Fruit fly (Drosophila melanogaster) whole organism, embryonic: Measurements from ENCODE around the gene CG10803.

Source experiments
- Antp ChIP-seq: fragments of 200-800 bp; sonication (Bioruptor generic); optimal IDR thresholded peaks from 3 replicates; lab custom pipeline; 2016; ENCODE audit warnings: missing biosample characterization, missing genetic modification characterization
- Atf-2 ChIP-seq: fragments of 200-800 bp; sonication (Bioruptor generic); optimal IDR thresholded peaks from 2 replicates; lab custom pipeline; 2016; ENCODE audit warnings: missing biosample characterization, missing genetic modification characterization
- Awh ChIP-seq: fragments of 200-800 bp; sonication (Bioruptor generic); IDR thresholded peaks from 2 replicates; pipeline ENCODE4, ENCODE4 v1.3.6; 2022; ENCODE audit warnings: missing biosample characterization, missing genetic modification characterization
- B-H1 ChIP-seq: fragments of 200-800 bp; sonication (Bioruptor generic); IDR thresholded peaks from 3 replicates; pipeline ENCODE4 v1.3.6; 2022; ENCODE audit warnings: missing biosample characterization, missing genetic modification characterization
- C15 ChIP-seq: fragments of 200-800 bp; sonication (Bioruptor generic); IDR thresholded peaks from 3 replicates; pipeline ENCODE4 v1.3.6; 2022; ENCODE audit warnings: missing biosample characterization, missing genetic modification characterization
- CG10209 ChIP-seq: fragments of 200-800 bp; sonication (Bioruptor generic); optimal IDR thresholded peaks from 3 replicates; lab custom pipeline; 2017; ENCODE audit warnings: missing biosample characterization, mild to moderate bottlenecking, missing genetic modification characterization, missing genetic modification reagents
- CG10654 ChIP-seq: fragments of 200-800 bp; sonication (Bioruptor generic); optimal IDR thresholded peaks from 2 replicates; lab custom pipeline; 2016; ENCODE audit warnings: missing biosample characterization, missing genetic modification characterization
- CG10959 ChIP-seq: fragments of 200-800 bp; sonication (Bioruptor generic); IDR thresholded peaks from 2 replicates; pipeline ENCODE4 v1.3.6; 2022; ENCODE audit warnings: missing biosample characterization, missing genetic modification characterization
- CG10979 ChIP-seq: fragments of 200-800 bp; sonication (Bioruptor generic); optimal IDR thresholded peaks from 2 replicates; lab custom pipeline; 2018; ENCODE audit warnings: missing biosample characterization, mild to moderate bottlenecking, missing genetic modification characterization, moderate library complexity
- CG11085 ChIP-seq: fragments of 200-800 bp; sonication (Bioruptor generic); IDR thresholded peaks from 2 replicates; pipeline ENCODE4 v1.3.6; 2022; ENCODE audit warnings: missing biosample characterization, missing genetic modification characterization
- CG11504 ChIP-seq: fragments of 200-800 bp; sonication (Bioruptor generic); optimal IDR thresholded peaks from 3 replicates; lab custom pipeline; 2019; ENCODE audit warnings: missing biosample characterization, mild to moderate bottlenecking, missing genetic modification characterization, moderate library complexity
- CG12391 ChIP-seq: fragments of 200-800 bp; sonication (Bioruptor generic); optimal IDR thresholded peaks from 3 replicates; lab custom pipeline; 2018; ENCODE audit warnings: missing biosample characterization, mild to moderate bottlenecking, missing genetic modification characterization, moderate library complexity
- CG13424 ChIP-seq: fragments of 200-800 bp; sonication (Bioruptor generic); optimal IDR thresholded peaks from 2 replicates; lab custom pipeline; 2019; ENCODE audit warnings: missing biosample characterization, mild to moderate bottlenecking, missing genetic modification characterization, moderate library complexity
- CG14050 ChIP-seq: fragments of 200-800 bp; sonication (Bioruptor generic); IDR thresholded peaks from 3 replicates; pipeline ENCODE4 v1.3.6; 2022; ENCODE audit warnings: missing biosample characterization, missing genetic modification characterization
- CG15479 ChIP-seq: fragments of 200-800 bp; sonication (Bioruptor generic); optimal IDR thresholded peaks from 3 replicates; lab custom pipeline; 2019; ENCODE audit warnings: missing biosample characterization, mild to moderate bottlenecking, missing genetic modification characterization, moderate library complexity
- CG16813 ChIP-seq: fragments of 200-800 bp; sonication (Bioruptor generic); IDR thresholded peaks from 3 replicates; pipeline ENCODE4 v1.3.6; 2022; ENCODE audit warnings: missing biosample characterization, missing genetic modification characterization; ENCODE audit not compliant: partially characterized antibody
- CG17361 ChIP-seq: fragments of 200-800 bp; sonication (Bioruptor generic); IDR thresholded peaks from 3 replicates; pipeline ENCODE4 v1.3.6; 2022; ENCODE audit warnings: missing biosample characterization, missing genetic modification characterization
- CG17912 ChIP-seq: fragments of 200-800 bp; sonication (Bioruptor generic); optimal IDR thresholded peaks from 2 replicates; lab custom pipeline; 2018; ENCODE audit warnings: missing biosample characterization, mild to moderate bottlenecking, missing genetic modification characterization
- CG2120 ChIP-seq: fragments of 200-800 bp; sonication (Bioruptor generic); optimal IDR thresholded peaks from 3 replicates; lab custom pipeline; 2016; ENCODE audit warnings: missing biosample characterization, missing genetic modification characterization
- CG2202 ChIP-seq: fragments of 200-800 bp; sonication (Bioruptor generic); optimal IDR thresholded peaks from 2 replicates; lab custom pipeline; 2018; ENCODE audit warnings: missing biosample characterization, mild to moderate bottlenecking, missing genetic modification characterization
- CG31441 ChIP-seq: fragments of 200-800 bp; sonication (Bioruptor generic); IDR thresholded peaks from 2 replicates; pipeline ENCODE4 v1.3.6; 2022; ENCODE audit warnings: missing biosample characterization, missing genetic modification characterization
- CG34422 ChIP-seq: fragments of 200-800 bp; sonication (Bioruptor generic); IDR thresholded peaks from 3 replicates; pipeline ENCODE4 v1.3.6; 2022; ENCODE audit warnings: missing biosample characterization, missing genetic modification characterization
- CG3726 ChIP-seq: fragments of 200-800 bp; sonication (Bioruptor generic); IDR thresholded peaks from 3 replicates; pipeline ENCODE4, ENCODE4 v1.3.6; 2022; ENCODE audit warnings: missing biosample characterization, missing genetic modification characterization
- CG4328 ChIP-seq: fragments of 200-800 bp; sonication (Bioruptor generic); optimal IDR thresholded peaks from 3 replicates; lab custom pipeline; 2017; ENCODE audit warnings: missing biosample characterization, missing genetic modification reagents, missing genetic modification characterization
- CG4617 ChIP-seq: fragments of 200-800 bp; sonication (Bioruptor generic); optimal IDR thresholded peaks from 3 replicates; lab custom pipeline; 2016; ENCODE audit warnings: missing biosample characterization, missing genetic modification characterization, borderline replicate concordance
- CG7987 ChIP-seq: fragments of 200-800 bp; sonication (Bioruptor generic); optimal IDR thresholded peaks from 2 replicates; lab custom pipeline; 2018; ENCODE audit warnings: missing biosample characterization, mild to moderate bottlenecking, missing genetic modification characterization, moderate library complexity
- Dbx ChIP-seq: fragments of 200-800 bp; sonication (Bioruptor generic); IDR thresholded peaks from 3 replicates; pipeline ENCODE4 v1.3.6; 2022; ENCODE audit warnings: missing biosample characterization, missing genetic modification characterization
- Dip2 ChIP-seq: fragments of 200-800 bp; sonication (Bioruptor generic); IDR thresholded peaks from 2 replicates; pipeline ENCODE4 v1.3.6; 2022; ENCODE audit warnings: missing biosample characterization, missing genetic modification characterization
- E2f2 ChIP-seq: fragments of 200-800 bp; sonication (Bioruptor generic); IDR thresholded peaks from 2 replicates; pipeline ENCODE4 v1.3.6; 2022; ENCODE audit warnings: missing biosample characterization, missing genetic modification characterization
- ERR ChIP-seq: fragments of 200-800 bp; sonication (Bioruptor generic); optimal IDR thresholded peaks from 2 replicates; lab custom pipeline; 2016; ENCODE audit warnings: missing biosample characterization, missing genetic modification characterization
- Ets65A ChIP-seq: fragments of 200-800 bp; sonication (Bioruptor generic); peaks from one replicate; lab custom pipeline; 2016; ENCODE audit warnings: missing biosample characterization, missing genetic modification characterization
- Gsc ChIP-seq: fragments of 200-800 bp; sonication (Bioruptor generic); IDR thresholded peaks from 2 replicates; pipeline ENCODE4 v1.3.6; 2022; ENCODE audit warnings: missing biosample characterization, missing genetic modification characterization
- HLH54F ChIP-seq: fragments of 200-800 bp; sonication (Bioruptor generic); optimal IDR thresholded peaks from 3 replicates; lab custom pipeline; 2016; ENCODE audit warnings: missing biosample characterization, missing genetic modification characterization
- PHDP ChIP-seq: fragments of 200-800 bp; sonication (Bioruptor generic); optimal IDR thresholded peaks from 3 replicates; lab custom pipeline; 2018; ENCODE audit warnings: missing biosample characterization, mild to moderate bottlenecking, missing genetic modification characterization, moderate library complexity
- Rx ChIP-seq: fragments of 200-800 bp; sonication (Bioruptor generic); IDR thresholded peaks from 2 replicates; pipeline ENCODE4 v1.3.6; 2022; ENCODE audit warnings: missing biosample characterization, missing genetic modification characterization
- Vsx1 ChIP-seq: fragments of 200-800 bp; sonication (Bioruptor generic); optimal IDR thresholded peaks from 2 replicates; lab custom pipeline; 2017; ENCODE audit warnings: missing biosample characterization, mild to moderate bottlenecking, missing genetic modification characterization, missing genetic modification reagents
- Xbp1 ChIP-seq: fragments of 200-800 bp; sonication (Bioruptor generic); optimal IDR thresholded peaks from 3 replicates; lab custom pipeline; 2016; ENCODE audit warnings: missing biosample characterization, mild to moderate bottlenecking, missing genetic modification characterization
- ab ChIP-seq: fragments of 200-800 bp; sonication (Bioruptor generic); optimal IDR thresholded peaks from 2 replicates; lab custom pipeline; 2016; ENCODE audit warnings: missing biosample characterization, missing genetic modification characterization
- bab2 ChIP-seq: fragments of 200-800 bp; sonication (Bioruptor generic); optimal IDR thresholded peaks from 2 replicates; lab custom pipeline; 2016; ENCODE audit warnings: missing biosample characterization, missing genetic modification characterization
- bigmax ChIP-seq: fragments of 200-800 bp; sonication (Bioruptor generic); optimal IDR thresholded peaks from 2 replicates; lab custom pipeline; 2018; ENCODE audit warnings: missing biosample characterization, mild to moderate bottlenecking, missing genetic modification characterization
- br ChIP-seq: fragments of >200 bp; optimal IDR thresholded peaks from 2 replicates; lab custom pipeline; 2017
- caup ChIP-seq: fragments of 200-800 bp; sonication (Bioruptor generic); optimal IDR thresholded peaks from 3 replicates; lab custom pipeline; 2017; ENCODE audit warnings: missing biosample characterization, mild to moderate bottlenecking, missing genetic modification characterization, moderate library complexity; ENCODE audit not compliant: severe bottlenecking
- da ChIP-seq: fragments of 200-800 bp; sonication (Bioruptor generic); optimal IDR thresholded peaks from 2 replicates; lab custom pipeline; 2016; ENCODE audit warnings: missing biosample characterization, missing genetic modification characterization
- dmrt11E ChIP-seq: fragments of 200-800 bp; sonication (Bioruptor generic); optimal IDR thresholded peaks from 3 replicates; lab custom pipeline; 2018; ENCODE audit warnings: missing biosample characterization, mild to moderate bottlenecking, missing genetic modification characterization, moderate library complexity
- dmrt99B ChIP-seq: fragments of 200-800 bp; sonication (Bioruptor generic); optimal IDR thresholded peaks from 2 replicates; lab custom pipeline; 2018; ENCODE audit warnings: missing biosample characterization, mild to moderate bottlenecking, missing genetic modification characterization, moderate library complexity
- emc ChIP-seq: fragments of 200-800 bp; sonication (Bioruptor generic); optimal IDR thresholded peaks from 2 replicates; lab custom pipeline; 2016; ENCODE audit warnings: missing biosample characterization, missing genetic modification characterization
- jumu ChIP-seq: fragments of 200-800 bp; sonication (Bioruptor generic); optimal IDR thresholded peaks from 3 replicates; lab custom pipeline; 2016; ENCODE audit warnings: missing biosample characterization, missing genetic modification characterization
- onecut ChIP-seq: fragments of 200-800 bp; sonication (Bioruptor generic); IDR thresholded peaks from 2 replicates; pipeline ENCODE4 v1.3.6; 2022; ENCODE audit warnings: missing biosample characterization, missing genetic modification characterization
- p53 ChIP-seq: fragments of 200-800 bp; sonication (Bioruptor generic); optimal IDR thresholded peaks from 2 replicates; lab custom pipeline; 2016; ENCODE audit warnings: missing biosample characterization, missing genetic modification characterization
- sens-2 ChIP-seq: fragments of 200-800 bp; sonication (Bioruptor generic); IDR thresholded peaks from 2 replicates; pipeline ENCODE4 v1.3.6; 2022; ENCODE audit warnings: missing biosample characterization, missing genetic modification characterization
- ssp ChIP-seq: fragments of 200-800 bp; sonication (Bioruptor generic); IDR thresholded peaks from 2 replicates; pipeline ENCODE4 v1.3.6; 2022; ENCODE audit warnings: missing biosample characterization, missing genetic modification characterization
- ttk ChIP-seq: fragments of 200-800 bp; sonication (Bioruptor generic); IDR thresholded peaks from 2 replicates; pipeline ENCODE4 v2.1.2; 2022; ENCODE audit warnings: missing biosample characterization, missing genetic modification characterization

The CG10803 gene

dm6 chrX:3476009-3476408 lies 9.4 kb upstream of the CG10803 start (continued):
- no peak for TF ChIP-seq ab (GFP tag; lab: Kevin White, UChicago)
- no peak for TF ChIP-seq da
- no peak for TF ChIP-seq C15 (GFP tag; lab: Robert Waterston, UW)
- TF ChIP-seq CG13424 (tag; lab: Kevin White, UChicago) = peak; percentile 25
- no peak for TF ChIP-seq jumu (GFP tag; lab: Kevin White, UChicago)
- peak; percentile 13 for TF ChIP-seq Antp (GFP tag; lab: Kevin White, UChicago)
- no peak for TF ChIP-seq Ets65A (GFP tag; lab: Kevin White, UChicago)
- TF ChIP-seq Rx (GFP tag; lab: Robert Waterston, UW) = no peak
- TF ChIP-seq B-H1 (GFP tag; lab: Robert Waterston, UW) = 0 out of 3 replicates have a peak, but pooled peaks have one; percentile 17
- peak; percentile 17 for TF ChIP-seq bab2 (GFP tag; lab: Kevin White, UChicago)
- TF ChIP-seq CG11085 = no peak
- peak; percentile 2 for TF ChIP-seq HLH54F (GFP tag; lab: Kevin White, UChicago)
- peak; percentile 27 for TF ChIP-seq PHDP (tag; lab: Kevin White, UChicago)
- TF ChIP-seq CG17912 = no peak
- TF ChIP-seq Xbp1 (GFP tag; lab: Kevin White, UChicago) = peak; percentile 58
- TF ChIP-seq emc (GFP tag; lab: Kevin White, UChicago) = no peak
- TF ChIP-seq ERR (GFP tag; lab: Kevin White, UChicago) = no peak
- no peak for TF ChIP-seq CG7987 (GFP tag; lab: Kevin White, UChicago)
- no peak for TF ChIP-seq CG4328
- TF ChIP-seq CG16813 = no peak
- TF ChIP-seq p53 (GFP tag; lab: Kevin White, UChicago) = no peak
- peak; percentile 22; the same call in 1 of the 2 replicates for TF ChIP-seq Gsc
- peak; percentile 66 for TF ChIP-seq CG11504 (tag; lab: Kevin White, UChicago)
- peak; percentile 55 for TF ChIP-seq dmrt11E (tag; lab: Kevin White, UChicago)
- peak; percentile 6 for TF ChIP-seq CG2202 (tag; lab: Kevin White, UChicago)
- TF ChIP-seq E2f2 = peak; percentile 26; the same call in 1 of the 2 replicates
- peak; percentile 63 for TF ChIP-seq ttk (GFP tag; lab: Robert Waterston, UW)
- TF ChIP-seq ssp = 0 out of 2 replicates have a peak, but pooled peaks have one; percentile 6
- TF ChIP-seq CG3726 (GFP tag; lab: Robert Waterston, UW) = 0 out of 3 replicates have a peak, but pooled peaks have one; percentile 7
- TF ChIP-seq CG10209 = no peak
- TF ChIP-seq CG4617 (GFP tag; lab: Kevin White, UChicago) = no peak
- TF ChIP-seq CG10959 (GFP tag; lab: Robert Waterston, UW) = peak; percentile 52; the same call in 1 of the 2 replicates
- no peak for TF ChIP-seq CG15479 (GFP tag; lab: Kevin White, UChicago)
- TF ChIP-seq CG12391 (tag; lab: Kevin White, UChicago) = peak; percentile 52
- peak; percentile 13; the same call in 1 of the 3 replicates for TF ChIP-seq CG14050 (GFP tag; lab: Robert Waterston, UW)
- TF ChIP-seq sens-2 = 0 out of 2 replicates have a peak, but pooled peaks have one; percentile 26
- no peak for TF ChIP-seq caup (GFP tag; lab: Kevin White, UChicago)
- TF ChIP-seq Dip2 (GFP tag; lab: Robert Waterston, UW) = no peak
- no peak for TF ChIP-seq CG34422 (GFP tag; lab: Robert Waterston, UW)
- no peak for TF ChIP-seq Dbx (GFP tag; lab: Robert Waterston, UW)
- TF ChIP-seq dmrt99B (tag; lab: Kevin White, UChicago) = peak; percentile 57
- no peak for TF ChIP-seq br (lab: Kevin White, UChicago)
- TF ChIP-seq Awh (GFP tag; lab: Robert Waterston, UW) = no peak
- TF ChIP-seq CG10654 (GFP tag; lab: Kevin White, UChicago) = peak; percentile 33
- TF ChIP-seq CG31441 (GFP tag; lab: Robert Waterston, UW) = peak; percentile 52
- TF ChIP-seq bigmax (GFP tag; lab: Kevin White, UChicago) = no peak
- TF ChIP-seq CG10979 (tag; lab: Kevin White, UChicago) = peak; percentile 61
- TF ChIP-seq Vsx1 (GFP tag; lab: Kevin White, UChicago) = peak; percentile 5
- no peak for TF ChIP-seq CG2120 (GFP tag; lab: Kevin White, UChicago)
- peak; percentile 63 for TF ChIP-seq CG17361 (GFP tag; lab: Robert Waterston, UW)
- TF ChIP-seq onecut = no peak
- TF ChIP-seq Atf-2 (GFP tag; lab: Kevin White, UChicago) = peak; percentile 2
